Fruit fly (Drosophila melanogaster) whole organism, pupa: ENCODE measurements around the gene CG42542.

Experiments used
- CG10348 ChIP-seq: fragments of 200-800 bp; sonication (Bioruptor generic); IDR thresholded peaks from 2 replicates; pipeline ENCODE4 v1.3.6; 2022; ENCODE audit warnings: missing biosample characterization, missing genetic modification characterization
- CG12605 ChIP-seq: fragments of 200-800 bp; sonication (Bioruptor generic); IDR thresholded peaks from 2 replicates; pipeline ENCODE4 v1.3.6; 2022; ENCODE audit warnings: missing biosample characterization, missing genetic modification characterization
- CG13204 ChIP-seq: fragments of 200-800 bp; sonication (Bioruptor generic); optimal IDR thresholded peaks from 2 replicates; lab custom pipeline; 2018; ENCODE audit warnings: missing biosample characterization, mild to moderate bottlenecking, missing genetic modification characterization, moderate library complexity
- CG14655 ChIP-seq: fragments of 200-800 bp; sonication (Bioruptor generic); optimal IDR thresholded peaks from 3 replicates; lab custom pipeline; 2017; ENCODE audit warnings: mild to moderate bottlenecking, missing biosample characterization, missing genetic modification reagents, missing genetic modification characterization
- CG15710 ChIP-seq: fragments of 200-800 bp; sonication (Bioruptor generic); optimal IDR thresholded peaks from 2 replicates; lab custom pipeline; 2018; ENCODE audit warnings: missing biosample characterization, mild to moderate bottlenecking, missing genetic modification characterization, moderate library complexity
- CG17806 ChIP-seq: fragments of 200-800 bp; sonication (Bioruptor generic); optimal IDR thresholded peaks from 2 replicates; lab custom pipeline; 2018; ENCODE audit warnings: missing biosample characterization, mild to moderate bottlenecking, missing genetic modification characterization, moderate library complexity
- CG32121 ChIP-seq: fragments of 200-800 bp; sonication (Bioruptor generic); IDR thresholded peaks from 2 replicates; pipeline ENCODE4 v1.3.6; 2022; ENCODE audit warnings: missing biosample characterization, missing genetic modification characterization
- CG34367 ChIP-seq: fragments of 200-800 bp; sonication (Bioruptor generic); optimal IDR thresholded peaks from 2 replicates; lab custom pipeline; 2018; ENCODE audit warnings: missing biosample characterization, mild to moderate bottlenecking, missing genetic modification characterization
- CG4496 ChIP-seq: fragments of 200-800 bp; sonication (Bioruptor generic); IDR thresholded peaks from 3 replicates; pipeline ENCODE4 v1.3.6; 2022; ENCODE audit warnings: missing biosample characterization, missing genetic modification characterization
- CG8159 ChIP-seq: fragments of 200-800 bp; sonication (Bioruptor generic); optimal IDR thresholded peaks from 3 replicates; lab custom pipeline; 2018; ENCODE audit warnings: missing biosample characterization, mild to moderate bottlenecking, missing genetic modification characterization, moderate library complexity
- CG8301 ChIP-seq: fragments of 200-800 bp; sonication (Bioruptor generic); optimal IDR thresholded peaks from 2 replicates; lab custom pipeline; 2018; ENCODE audit warnings: missing biosample characterization, mild to moderate bottlenecking, missing genetic modification characterization
- CG9948 ChIP-seq: fragments of 200-800 bp; sonication (Bioruptor generic); optimal IDR thresholded peaks from 2 replicates; lab custom pipeline; 2018; ENCODE audit warnings: missing biosample characterization, mild to moderate bottlenecking, missing genetic modification characterization, moderate library complexity
- D1 ChIP-seq: fragments of 200-800 bp; sonication (Bioruptor generic); optimal IDR thresholded peaks from 2 replicates; lab custom pipeline; 2018; ENCODE audit warnings: missing biosample characterization, mild to moderate bottlenecking, missing genetic modification characterization, moderate library complexity
- EcR ChIP-seq: fragments of 200-800 bp; sonication (Bioruptor generic); optimal IDR thresholded peaks from 3 replicates; lab custom pipeline; 2019; ENCODE audit warnings: missing biosample characterization, missing genetic modification characterization, mild to moderate bottlenecking, moderate library complexity, missing genetic modification reagents
- Ets98B ChIP-seq: fragments of 200-800 bp; sonication (Bioruptor generic); IDR thresholded peaks from 2 replicates; pipeline ENCODE4 v1.3.6; 2022; ENCODE audit warnings: missing biosample characterization, missing genetic modification characterization
- Pif1A ChIP-seq: fragments of 200-800 bp; sonication (Bioruptor generic); optimal IDR thresholded peaks from 3 replicates; lab custom pipeline; 2016; ENCODE audit warnings: missing biosample characterization, missing genetic modification characterization
- Pif1B ChIP-seq: fragments of 200-800 bp; sonication (Bioruptor generic); optimal IDR thresholded peaks from 3 replicates; lab custom pipeline; 2016; ENCODE audit warnings: missing biosample characterization, missing genetic modification characterization
- Snoo ChIP-seq: fragments of 200-800 bp; sonication (Bioruptor generic); optimal IDR thresholded peaks from 3 replicates; lab custom pipeline; 2017; ENCODE audit warnings: missing biosample characterization, mild to moderate bottlenecking, missing genetic modification characterization, inconsistent platforms
- fd96Ca ChIP-seq: fragments of 200-800 bp; sonication (Bioruptor generic); IDR thresholded peaks from 3 replicates; pipeline ENCODE4 v1.3.6; 2022; ENCODE audit warnings: missing biosample characterization, missing genetic modification characterization
- gl ChIP-seq: fragments of 200-800 bp; sonication (Bioruptor generic); optimal IDR thresholded peaks from 2 replicates; lab custom pipeline; 2018; ENCODE audit warnings: missing biosample characterization, mild to moderate bottlenecking, missing genetic modification characterization
- rn ChIP-seq: fragments of 200-800 bp; sonication (Bioruptor generic); IDR thresholded peaks from 2 replicates; pipeline ENCODE4 v1.3.6; 2022; ENCODE audit warnings: missing biosample characterization, missing genetic modification characterization

CG42542 gene

DNA sequence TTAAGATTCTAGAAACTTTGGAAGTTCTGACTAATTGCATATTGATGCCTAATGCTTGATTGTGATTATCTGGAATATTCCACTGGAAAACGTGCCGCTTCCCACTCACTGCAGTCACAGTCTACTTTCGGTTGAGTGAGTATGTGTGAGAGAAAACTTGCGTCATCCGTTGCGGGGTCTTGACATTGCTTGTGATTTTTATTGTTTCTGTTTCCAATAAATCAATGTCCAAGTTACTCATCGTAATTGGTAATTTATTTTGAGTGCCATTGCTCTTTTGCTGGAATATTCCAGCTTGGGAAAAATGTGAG, 46.6 kb downstream of the CG42542 start:
- TF ChIP-seq CG13204 (GFP tag; lab: Kevin White, UChicago) = no peak
- no peak for TF ChIP-seq rn (GFP tag; lab: Robert Waterston, UW)
- no peak for TF ChIP-seq D1 (tag; lab: Kevin White, UChicago)
- TF ChIP-seq CG12605 (GFP tag; lab: Robert Waterston, UW) = no peak
- no peak for TF ChIP-seq gl
- TF ChIP-seq CG8301 (tag; lab: Kevin White, UChicago) = no peak
- no peak for TF ChIP-seq Snoo (tag; lab: Kevin White, UChicago)
- no peak for TF ChIP-seq Pif1A
- TF ChIP-seq CG34367 (tag; lab: Kevin White, UChicago) = no peak
- TF ChIP-seq EcR = no peak
- no peak for TF ChIP-seq CG32121 (GFP tag; lab: Robert Waterston, UW)
- no peak for TF ChIP-seq CG9948 (tag; lab: Kevin White, UChicago)
- TF ChIP-seq Ets98B (GFP tag; lab: Robert Waterston, UW) = no peak
- TF ChIP-seq, all 21 proteins: peak for 0

DNA sequence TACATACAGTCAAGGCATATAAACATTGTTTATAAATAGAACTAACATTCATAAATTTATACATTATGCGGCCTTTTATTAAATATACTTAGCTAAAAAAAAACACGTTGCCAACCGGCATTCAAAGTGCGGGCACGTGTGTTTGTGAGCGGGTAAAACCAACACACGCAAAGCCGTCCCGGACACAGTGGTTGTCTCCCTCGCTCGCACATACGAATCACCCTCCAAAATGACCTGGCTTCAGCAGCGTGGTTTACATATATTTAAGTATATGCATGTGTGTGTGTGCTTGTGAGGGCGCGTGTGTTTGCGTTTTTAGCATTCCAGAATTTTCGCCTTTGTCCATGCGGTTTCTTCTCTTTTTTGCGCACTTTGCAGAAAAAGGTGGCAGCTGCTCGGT, 47.1 kb downstream of the CG42542 start:
- TF ChIP-seq CG8159 (tag; lab: Kevin White, UChicago) = peak; percentile 7
- TF ChIP-seq CG4496 (GFP tag; lab: Robert Waterston, UW) = peak; percentile 53; the same call in 1 of the 3 replicates
- no peak for TF ChIP-seq rn (GFP tag; lab: Robert Waterston, UW)
- no peak for TF ChIP-seq Ets98B (GFP tag; lab: Robert Waterston, UW)
- TF ChIP-seq Pif1B = peak; percentile 48
- TF ChIP-seq EcR = peak; percentile 71
- TF ChIP-seq CG12605 (GFP tag; lab: Robert Waterston, UW) = peak; percentile 45; the same call in 1 of the 2 replicates
- 0 out of 2 replicates have a peak, but pooled peaks have one; percentile 46 for TF ChIP-seq CG32121 (GFP tag; lab: Robert Waterston, UW)

DNA sequence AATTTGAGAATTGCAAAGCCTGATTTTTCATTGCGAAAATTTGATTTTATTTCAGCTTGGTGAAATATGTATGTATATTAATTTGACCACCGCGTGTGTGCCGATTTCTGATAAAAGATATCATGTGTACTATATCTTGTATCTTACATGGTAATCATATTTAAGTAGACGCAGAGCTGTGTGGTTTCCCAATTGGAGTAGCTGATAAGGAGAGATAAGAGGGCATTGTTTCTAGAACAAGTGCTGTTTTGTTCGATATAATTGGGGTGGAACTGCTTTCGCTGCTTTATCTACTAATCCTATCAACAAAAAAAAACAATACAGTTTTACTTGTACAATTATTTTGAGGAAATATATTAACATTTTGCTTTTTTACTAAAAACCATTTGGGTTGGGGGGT, 50.2 kb downstream of the CG42542 start:
- TF ChIP-seq CG15710 (tag; lab: Kevin White, UChicago) (no peak), CG8159 (tag; lab: Kevin White, UChicago) (peak; percentile 48)

DNA sequence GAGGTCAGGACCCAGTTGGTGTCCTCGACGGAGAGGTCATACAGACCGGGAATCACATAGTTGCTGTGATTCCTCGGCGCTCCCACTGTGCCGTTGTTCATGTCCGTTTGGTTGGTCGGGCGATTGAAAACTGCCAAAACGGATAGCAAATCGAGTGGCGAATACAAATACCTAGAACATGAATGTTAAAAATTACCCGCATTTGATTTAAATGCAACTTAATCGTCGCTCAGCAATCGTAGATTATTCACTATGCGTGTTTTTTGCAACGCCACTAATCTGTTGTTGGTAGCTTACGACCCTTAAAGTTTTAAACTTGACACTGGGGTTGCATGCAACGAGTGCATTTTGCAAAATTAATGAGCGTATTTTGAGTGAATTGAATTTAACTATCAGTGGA, 52.6 kb downstream of the CG42542 start, which contains the start of gene Amt:
Gene Amt (minus strand): TSS at position 101 of the 400 bp plus-strand sequence.
- TF ChIP-seq CG10348 (GFP tag; lab: Robert Waterston, UW) (no peak), gl (no peak), CG34367 (tag; lab: Kevin White, UChicago) (no peak), CG32121 (GFP tag; lab: Robert Waterston, UW) (no peak), EcR (no peak), CG12605 (GFP tag; lab: Robert Waterston, UW) (no peak), D1 (tag; lab: Kevin White, UChicago) (no peak), rn (GFP tag; lab: Robert Waterston, UW) (no peak), fd96Ca (GFP tag; lab: Robert Waterston, UW) (no peak), Pif1A (no peak), Snoo (tag; lab: Kevin White, UChicago) (no peak), CG17806 (no peak), Ets98B (GFP tag; lab: Robert Waterston, UW) (no peak), CG13204 (GFP tag; lab: Kevin White, UChicago) (no peak), CG15710 (tag; lab: Kevin White, UChicago) (no peak), CG9948 (tag; lab: Kevin White, UChicago) (no peak), CG4496 (GFP tag; lab: Robert Waterston, UW) (no peak), Pif1B (no peak)

DNA sequence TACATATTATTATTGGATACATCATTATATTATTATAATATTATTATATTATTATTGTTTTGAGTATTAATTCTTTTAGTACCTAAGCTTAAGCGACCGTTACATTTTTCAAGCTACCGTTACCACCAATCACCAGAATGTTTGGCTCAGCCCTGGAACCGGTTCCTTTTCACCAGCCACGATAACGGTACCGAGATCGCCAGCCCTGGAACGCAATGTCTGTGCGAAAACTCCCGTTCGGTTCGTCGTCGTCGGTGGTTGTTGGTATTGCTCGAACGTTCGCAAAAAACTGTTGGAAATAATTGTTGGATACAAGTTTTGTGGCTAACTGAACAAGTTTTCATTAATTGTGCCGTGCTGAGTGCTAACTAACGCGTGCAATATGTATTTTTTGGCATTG, 53.3 kb downstream of the CG42542 start, which contains the start of gene CG42404:
Gene CG42404 (plus strand): TSS at position 360 of the 400 bp plus-strand sequence.
- TF ChIP-seq CG8301 (tag; lab: Kevin White, UChicago) (no peak), CG15710 (tag; lab: Kevin White, UChicago) (no peak), CG4496 (GFP tag; lab: Robert Waterston, UW) (no peak), CG14655 (no peak), CG32121 (GFP tag; lab: Robert Waterston, UW) (no peak), CG34367 (tag; lab: Kevin White, UChicago) (no peak), CG17806 (no peak), EcR (no peak), CG9948 (tag; lab: Kevin White, UChicago) (no peak), Pif1B (no peak), CG8159 (tag; lab: Kevin White, UChicago) (no peak), D1 (tag; lab: Kevin White, UChicago) (no peak), CG10348 (GFP tag; lab: Robert Waterston, UW) (no peak)

DNA sequence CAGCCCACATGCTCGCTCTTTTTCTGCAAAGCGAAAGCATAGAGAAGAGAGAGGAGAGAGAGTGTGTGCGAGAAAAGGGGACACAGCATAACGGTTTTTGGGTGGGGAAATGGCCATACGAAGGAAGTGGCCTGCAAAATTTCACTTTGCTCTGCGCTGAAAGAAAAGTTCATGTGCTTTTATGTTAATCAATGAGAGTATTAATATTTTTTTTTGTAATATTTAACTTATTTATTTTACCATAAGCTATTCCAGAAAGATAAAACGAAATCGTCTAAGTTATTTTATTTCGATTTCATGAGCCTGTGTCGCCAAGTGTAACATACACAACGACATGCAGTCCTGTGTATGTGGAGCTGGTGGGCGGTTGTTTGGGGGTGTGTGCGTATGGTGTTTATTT, 54.1 kb downstream of the CG42542 start:
- no peak for TF ChIP-seq Pif1B
- TF ChIP-seq CG14655 = no peak
- TF ChIP-seq Snoo (tag; lab: Kevin White, UChicago) = no peak
- peak; percentile 62 for TF ChIP-seq CG8159 (tag; lab: Kevin White, UChicago)
- peak; percentile 72; the same call in 2 of the 3 replicates for TF ChIP-seq CG4496 (GFP tag; lab: Robert Waterston, UW)
- TF ChIP-seq D1 (tag; lab: Kevin White, UChicago) = no peak
- peak; percentile 56 for TF ChIP-seq rn (GFP tag; lab: Robert Waterston, UW)
- peak; percentile 70 for TF ChIP-seq CG32121 (GFP tag; lab: Robert Waterston, UW)
- peak; percentile 67 for TF ChIP-seq fd96Ca (GFP tag; lab: Robert Waterston, UW)
- TF ChIP-seq Pif1A = no peak
- TF ChIP-seq CG9948 (tag; lab: Kevin White, UChicago) = no peak
- TF ChIP-seq gl = no peak
- TF ChIP-seq CG34367 (tag; lab: Kevin White, UChicago) = peak; percentile 40
- peak; percentile 81 for TF ChIP-seq Ets98B (GFP tag; lab: Robert Waterston, UW)
- TF ChIP-seq CG8301 (tag; lab: Kevin White, UChicago) = no peak
- TF ChIP-seq CG15710 (tag; lab: Kevin White, UChicago) = peak; percentile 74
- no peak for TF ChIP-seq CG13204 (GFP tag; lab: Kevin White, UChicago)
- peak; percentile 60 for TF ChIP-seq CG12605 (GFP tag; lab: Robert Waterston, UW)
- no peak for TF ChIP-seq CG10348 (GFP tag; lab: Robert Waterston, UW)
- no peak for TF ChIP-seq CG17806
- TF ChIP-seq EcR = no peak
